Worm (Caenorhabditis elegans): ENCODE data around the gene set-16.

- TF ChIP-seq unc-98 (GFP tag; IDR thresholded peaks at IDR 0.05) (no peak), nhr-76 (tag; optimal IDR thresholded peaks at IDR 0.05) (no peak), jun-1 (tag; optimal IDR thresholded peaks at IDR 0.05) (no peak), ztf-11 (tag; optimal IDR thresholded peaks at IDR 0.05) (no peak), skn-1 (tag; optimal IDR thresholded peaks at IDR 0.05) (no peak), blmp-1 (tag; optimal IDR thresholded peaks at IDR 0.05) (no peak), F16B12.6 (tag; optimal IDR thresholded peaks at IDR 0.05) (no peak), aly-2 (tag; optimal IDR thresholded peaks at IDR 0.05) (no peak)
Measured at ce11 chrIII:13684236-13684635, 40.5 kb downstream of the set-16 start.
